Fruit fly (Drosophila melanogaster) whole organism, pupa: ENCODE data around the gene Vha36-3.
A peak's percentile ranks its signal among the peaks of the same experiment; 100 is the strongest.

Source experiments
- CG10348 ChIP-seq: fragments of 200-800 bp; sonication (Bioruptor generic); IDR thresholded peaks from 2 replicates; pipeline ENCODE4 v1.3.6; 2022; ENCODE audit warnings: missing biosample characterization, missing genetic modification characterization
- CG12605 ChIP-seq: fragments of 200-800 bp; sonication (Bioruptor generic); IDR thresholded peaks from 2 replicates; pipeline ENCODE4 v1.3.6; 2022; ENCODE audit warnings: missing biosample characterization, missing genetic modification characterization
- CG13204 ChIP-seq: fragments of 200-800 bp; sonication (Bioruptor generic); optimal IDR thresholded peaks from 2 replicates; lab custom pipeline; 2018; ENCODE audit warnings: missing biosample characterization, mild to moderate bottlenecking, missing genetic modification characterization, moderate library complexity
- CG14655 ChIP-seq: fragments of 200-800 bp; sonication (Bioruptor generic); optimal IDR thresholded peaks from 3 replicates; lab custom pipeline; 2017; ENCODE audit warnings: mild to moderate bottlenecking, missing biosample characterization, missing genetic modification reagents, missing genetic modification characterization
- CG15710 ChIP-seq: fragments of 200-800 bp; sonication (Bioruptor generic); optimal IDR thresholded peaks from 2 replicates; lab custom pipeline; 2018; ENCODE audit warnings: missing biosample characterization, mild to moderate bottlenecking, missing genetic modification characterization, moderate library complexity
- CG17806 ChIP-seq: fragments of 200-800 bp; sonication (Bioruptor generic); optimal IDR thresholded peaks from 2 replicates; lab custom pipeline; 2018; ENCODE audit warnings: missing biosample characterization, mild to moderate bottlenecking, missing genetic modification characterization, moderate library complexity
- CG32121 ChIP-seq: fragments of 200-800 bp; sonication (Bioruptor generic); IDR thresholded peaks from 2 replicates; pipeline ENCODE4 v1.3.6; 2022; ENCODE audit warnings: missing biosample characterization, missing genetic modification characterization
- CG34367 ChIP-seq: fragments of 200-800 bp; sonication (Bioruptor generic); optimal IDR thresholded peaks from 2 replicates; lab custom pipeline; 2018; ENCODE audit warnings: missing biosample characterization, mild to moderate bottlenecking, missing genetic modification characterization
- CG4496 ChIP-seq: fragments of 200-800 bp; sonication (Bioruptor generic); IDR thresholded peaks from 3 replicates; pipeline ENCODE4 v1.3.6; 2022; ENCODE audit warnings: missing biosample characterization, missing genetic modification characterization
- CG8159 ChIP-seq: fragments of 200-800 bp; sonication (Bioruptor generic); optimal IDR thresholded peaks from 3 replicates; lab custom pipeline; 2018; ENCODE audit warnings: missing biosample characterization, mild to moderate bottlenecking, missing genetic modification characterization, moderate library complexity
- CG8301 ChIP-seq: fragments of 200-800 bp; sonication (Bioruptor generic); optimal IDR thresholded peaks from 2 replicates; lab custom pipeline; 2018; ENCODE audit warnings: missing biosample characterization, mild to moderate bottlenecking, missing genetic modification characterization
- CG9948 ChIP-seq: fragments of 200-800 bp; sonication (Bioruptor generic); optimal IDR thresholded peaks from 2 replicates; lab custom pipeline; 2018; ENCODE audit warnings: missing biosample characterization, mild to moderate bottlenecking, missing genetic modification characterization, moderate library complexity
- D1 ChIP-seq: fragments of 200-800 bp; sonication (Bioruptor generic); optimal IDR thresholded peaks from 2 replicates; lab custom pipeline; 2018; ENCODE audit warnings: missing biosample characterization, mild to moderate bottlenecking, missing genetic modification characterization, moderate library complexity
- EcR ChIP-seq: fragments of 200-800 bp; sonication (Bioruptor generic); optimal IDR thresholded peaks from 3 replicates; lab custom pipeline; 2019; ENCODE audit warnings: missing biosample characterization, missing genetic modification characterization, mild to moderate bottlenecking, moderate library complexity, missing genetic modification reagents
- Ets98B ChIP-seq: fragments of 200-800 bp; sonication (Bioruptor generic); IDR thresholded peaks from 2 replicates; pipeline ENCODE4 v1.3.6; 2022; ENCODE audit warnings: missing biosample characterization, missing genetic modification characterization
- Pif1A ChIP-seq: fragments of 200-800 bp; sonication (Bioruptor generic); optimal IDR thresholded peaks from 3 replicates; lab custom pipeline; 2016; ENCODE audit warnings: missing biosample characterization, missing genetic modification characterization
- Pif1B ChIP-seq: fragments of 200-800 bp; sonication (Bioruptor generic); optimal IDR thresholded peaks from 3 replicates; lab custom pipeline; 2016; ENCODE audit warnings: missing biosample characterization, missing genetic modification characterization
- Snoo ChIP-seq: fragments of 200-800 bp; sonication (Bioruptor generic); optimal IDR thresholded peaks from 3 replicates; lab custom pipeline; 2017; ENCODE audit warnings: missing biosample characterization, mild to moderate bottlenecking, missing genetic modification characterization, inconsistent platforms
- fd96Ca ChIP-seq: fragments of 200-800 bp; sonication (Bioruptor generic); IDR thresholded peaks from 3 replicates; pipeline ENCODE4 v1.3.6; 2022; ENCODE audit warnings: missing biosample characterization, missing genetic modification characterization
- gl ChIP-seq: fragments of 200-800 bp; sonication (Bioruptor generic); optimal IDR thresholded peaks from 2 replicates; lab custom pipeline; 2018; ENCODE audit warnings: missing biosample characterization, mild to moderate bottlenecking, missing genetic modification characterization
- rn ChIP-seq: fragments of 200-800 bp; sonication (Bioruptor generic); IDR thresholded peaks from 2 replicates; pipeline ENCODE4 v1.3.6; 2022; ENCODE audit warnings: missing biosample characterization, missing genetic modification characterization

Gene Vha36-3

dm6 chrX:2608470-2609157 is 28.3 kb upstream of the Vha36-3 start, which contains the start of gene Smyd3:
Gene Smyd3 (minus strand): TSS chrX:2608876.
- TF ChIP-seq CG32121 = peak; percentile 79
- no peak for TF ChIP-seq CG10348
- TF ChIP-seq CG8301 = peak; percentile 74
- TF ChIP-seq Snoo (tag; lab: Kevin White, UChicago) = peak; percentile 71
- TF ChIP-seq Pif1B (GFP tag; lab: Kevin White, UChicago) = peak; percentile 87
- TF ChIP-seq CG15710 (tag; lab: Kevin White, UChicago) = peak; percentile 68
- TF ChIP-seq CG8159 (tag; lab: Kevin White, UChicago) = peak; percentile 72
- no peak for TF ChIP-seq EcR (GFP tag; lab: Kevin White, UChicago)
- peak; percentile 53 for TF ChIP-seq CG9948 (tag; lab: Kevin White, UChicago)
- peak; percentile 51 for TF ChIP-seq gl (tag; lab: Kevin White, UChicago)
- peak; percentile 72 for TF ChIP-seq CG12605 (GFP tag; lab: Robert Waterston, UW)
- peak; percentile 64 for TF ChIP-seq rn
- peak; percentile 91 for TF ChIP-seq CG4496 (GFP tag; lab: Robert Waterston, UW)
- no peak for TF ChIP-seq Pif1A
- TF ChIP-seq Ets98B (GFP tag; lab: Robert Waterston, UW) = peak; percentile 89
- peak; percentile 47 for TF ChIP-seq CG34367 (tag; lab: Kevin White, UChicago)
- no peak for TF ChIP-seq D1 (tag; lab: Kevin White, UChicago)
- TF ChIP-seq fd96Ca (GFP tag; lab: Robert Waterston, UW) = peak; percentile 80
- TF ChIP-seq CG17806 = peak; percentile 75
- TF ChIP-seq CG14655 (GFP tag; lab: Kevin White, UChicago) = no peak
- TF ChIP-seq CG13204 (GFP tag; lab: Kevin White, UChicago) = no peak

dm6 chrX:2603851-2604505 is 23.6 kb upstream of the Vha36-3 start, which contains the start of the genes Klp3A and Zw10:
Gene Klp3A (minus strand): TSS chrX:2604052.
Gene Zw10 (plus strand): TSS chrX:2604197.
- TF ChIP-seq CG13204 (GFP tag; lab: Kevin White, UChicago) (no peak), fd96Ca (GFP tag; lab: Robert Waterston, UW) (0 out of 3 replicates have a peak, but pooled peaks have one; percentile 31), CG32121 (peak; percentile 38; the same call in 1 of the 2 replicates), gl (tag; lab: Kevin White, UChicago) (no peak)

dm6 chrX:2593753-2594096 is 13.4 kb upstream of the Vha36-3 start:
- TF ChIP-seq CG17806 = peak; percentile 83
- TF ChIP-seq CG15710 (tag; lab: Kevin White, UChicago) = peak; percentile 86
- peak; percentile 85 for TF ChIP-seq CG8301
- peak; percentile 94 for TF ChIP-seq Snoo (tag; lab: Kevin White, UChicago)
- TF ChIP-seq fd96Ca (GFP tag; lab: Robert Waterston, UW) = peak; percentile 97
- TF ChIP-seq CG13204 (GFP tag; lab: Kevin White, UChicago) = peak; percentile 49
- TF ChIP-seq Pif1A = no peak
- TF ChIP-seq CG14655 (GFP tag; lab: Kevin White, UChicago) = no peak
- peak; percentile 94 for TF ChIP-seq Ets98B (GFP tag; lab: Robert Waterston, UW)
- peak; percentile 97 for TF ChIP-seq CG4496 (GFP tag; lab: Robert Waterston, UW)
- TF ChIP-seq CG32121 = peak; percentile 93
- peak; percentile 92 for TF ChIP-seq CG12605 (GFP tag; lab: Robert Waterston, UW)
- TF ChIP-seq Pif1B (GFP tag; lab: Kevin White, UChicago) = no peak
- TF ChIP-seq EcR (GFP tag; lab: Kevin White, UChicago) = peak; percentile 81
- peak; percentile 77 for TF ChIP-seq CG9948 (tag; lab: Kevin White, UChicago)
- TF ChIP-seq CG34367 (tag; lab: Kevin White, UChicago) = peak; percentile 82
- no peak for TF ChIP-seq D1 (tag; lab: Kevin White, UChicago)
- TF ChIP-seq CG8159 (tag; lab: Kevin White, UChicago) = peak; percentile 89
- peak; percentile 72 for TF ChIP-seq CG10348
- TF ChIP-seq gl (tag; lab: Kevin White, UChicago) = peak; percentile 72
- TF ChIP-seq rn = peak; percentile 81

dm6 chrX:2593094-2593752 is 12.9 kb upstream of the Vha36-3 start:
- TF ChIP-seq EcR (GFP tag; lab: Kevin White, UChicago) (peak; percentile 96), D1 (tag; lab: Kevin White, UChicago) (no peak)
- TF ChIP-seq, all 21 proteins: peak for 1

dm6 chrX:2592243-2592642 is 11.9 kb upstream of the Vha36-3 start:
- no peak for TF ChIP-seq CG8301
- TF ChIP-seq CG32121 = no peak
- TF ChIP-seq CG14655 (GFP tag; lab: Kevin White, UChicago) = no peak
- peak; percentile 8; the same call in 1 of the 3 replicates for TF ChIP-seq fd96Ca (GFP tag; lab: Robert Waterston, UW)
- TF ChIP-seq, all 21 proteins: peak for 1
